Worm (Caenorhabditis elegans): ENCODE measurements around the gene prmt-4.

ce11 chrIV:633565-633964, 30.1 kb upstream of the prmt-4 start:
- no peak for TF ChIP-seq T20F7.1 (GFP tag; optimal IDR thresholded peaks at IDR 0.05)
- no peak for TF ChIP-seq nhr-11 (tag; optimal IDR thresholded peaks at IDR 0.05)
- no peak for TF ChIP-seq pqm-1 (tag; optimal IDR thresholded peaks at IDR 0.05)
- no peak for TF ChIP-seq mes-2 (tag; optimal IDR thresholded peaks at IDR 0.05; ENCODE audit: poor library complexity, severe bottlenecking)
- no peak for TF ChIP-seq lin-13 (GFP tag; optimal IDR thresholded peaks at IDR 0.05)
- TF ChIP-seq ama-1 (optimal IDR thresholded peaks at IDR 0.05), result no peak
